Fruit fly (Drosophila melanogaster) whole organism: Measurements from ENCODE around the gene CG14043.

ENCODE experiments used
- CG8478 ChIP-seq: fragments of >200 bp; optimal IDR thresholded peaks from 2 replicates; lab custom pipeline; 2018; ENCODE audit warnings: inconsistent platforms
- Dll ChIP-seq: fragments of >200 bp; optimal IDR thresholded peaks from 2 replicates; lab custom pipeline; 2017
- EcR ChIP-seq, 2 experiments: fragments of >200 bp; optimal IDR thresholded peaks; 2 replicates each; lab custom pipeline; 2017; ENCODE audit warnings: missing biosample characterization in 2 of 2, missing genetic modification characterization in 2 of 2, missing genetic modification reagents in 2 of 2
- pan ChIP-seq: fragments of >200 bp; optimal IDR thresholded peaks from 2 replicates; lab custom pipeline; 2017
- psq ChIP-seq: fragments of >200 bp; optimal IDR thresholded peaks from 2 replicates; lab custom pipeline; 2017
- usp ChIP-seq: fragments of >200 bp; optimal IDR thresholded peaks from 2 replicates; lab custom pipeline; 2017; ENCODE audit warnings: missing biosample characterization, missing genetic modification characterization, mixed read lengths

Gene CG14043

DNA sequence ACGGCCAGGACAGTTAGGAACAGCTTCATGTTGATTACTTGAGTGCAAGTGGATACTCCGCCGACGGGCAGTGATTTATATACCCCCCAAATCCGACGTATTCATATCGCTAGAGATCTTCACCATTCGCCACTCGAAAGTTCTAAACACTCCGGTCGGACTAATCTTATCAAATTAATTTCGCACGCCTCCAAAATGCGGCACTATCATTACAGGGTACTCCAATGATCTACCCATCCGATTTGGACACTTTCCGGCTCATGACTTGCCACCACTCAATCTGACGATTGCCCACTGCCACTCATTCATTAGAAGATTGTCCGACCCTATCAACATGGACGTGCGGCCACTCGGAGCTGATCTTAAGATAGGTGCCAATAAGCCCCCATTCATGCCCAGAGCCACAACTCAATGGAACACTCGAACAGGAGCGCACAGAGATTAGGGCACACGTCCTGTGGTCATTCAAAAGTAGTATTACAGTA is 18.4 kb upstream of the CG14043 start, which contains the start of gene Jon25Bii:
Jon25Bii (minus strand) TSS at position 51 of the 485 bp plus-strand sequence.
- TF ChIP-seq usp (GFP tag; lab: Kevin White, UChicago) (no peak), pan (no peak), CG8478 (lab: Kevin White, UChicago) (no peak)

DNA sequence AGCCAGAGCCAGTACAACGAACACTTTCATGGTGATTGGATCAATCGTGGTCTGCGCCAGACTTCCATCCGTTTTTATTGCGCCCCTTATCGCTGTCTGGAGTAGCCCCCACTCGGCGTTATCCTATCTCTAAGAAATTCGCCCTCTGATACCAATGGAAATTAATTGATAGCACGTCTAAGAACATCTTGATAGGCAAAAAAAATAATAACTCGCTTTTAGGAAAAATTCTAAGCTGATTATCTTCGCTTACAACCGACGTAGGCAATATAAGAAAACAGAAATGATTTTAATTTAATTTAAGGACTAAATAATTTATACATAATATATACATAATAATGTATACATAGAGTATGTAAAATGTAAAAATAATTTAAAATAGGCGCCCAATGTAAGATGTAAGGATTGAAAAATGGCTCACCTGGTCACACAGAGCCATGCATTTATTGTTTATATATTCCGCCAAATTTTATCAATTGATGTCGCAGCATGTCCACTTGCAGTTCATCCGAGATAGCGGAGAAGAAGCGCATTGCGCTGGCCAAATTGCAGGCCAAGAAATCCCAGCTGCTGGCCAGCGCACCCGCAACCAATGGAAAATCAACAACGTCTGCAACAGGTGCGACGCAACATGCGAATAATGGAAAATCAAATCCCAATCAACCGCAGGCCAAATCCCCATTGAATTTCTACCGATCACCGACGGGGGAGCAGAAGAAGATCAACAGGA is 16.2 kb upstream of the CG14043 start, which contains the start of the genes Jon25Bi and Marcal1:
Jon25Bi (minus strand) TSS at position 51 of the 730 bp plus-strand sequence.
Marcal1 (plus strand) TSS at position 416 of the 730 bp plus-strand sequence.
- TF ChIP-seq EcR (GFP tag; optimal IDR thresholded peaks at IDR 0.05; lab: Kevin White, UChicago) (no peak), Dll (lab: Kevin White, UChicago) (no peak), pan (no peak), CG8478 (lab: Kevin White, UChicago) (no peak), psq (no peak), usp (GFP tag; lab: Kevin White, UChicago) (no peak)

DNA sequence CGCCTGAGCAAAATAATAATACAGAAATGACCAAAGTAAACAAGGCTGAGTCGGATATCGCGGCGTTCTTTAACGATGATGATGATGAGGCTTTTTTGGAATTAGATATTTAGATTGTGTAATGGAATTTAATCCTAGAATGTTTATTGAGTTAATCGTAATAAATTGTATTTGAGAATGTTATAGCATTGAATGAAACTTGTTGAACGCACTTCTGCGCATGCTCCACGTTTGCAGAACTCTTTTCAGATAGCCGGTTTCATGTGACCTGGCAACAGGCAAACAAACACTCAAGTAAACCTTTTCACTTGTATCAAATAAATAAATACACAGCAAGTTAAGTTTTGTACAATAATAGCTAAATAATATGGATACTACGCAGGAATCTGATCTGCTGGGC is 13.4 kb upstream of the CG14043 start, which contains the start of gene CG34124:
CG34124 (plus strand) TSS at position 301 of the 400 bp plus-strand sequence.
- TF ChIP-seq CG8478 (lab: Kevin White, UChicago) (no peak), pan (no peak), Dll (lab: Kevin White, UChicago) (no peak), EcR (GFP tag; optimal IDR thresholded peaks at IDR 0.05; lab: Kevin White, UChicago) (no peak), psq (no peak), usp (GFP tag; lab: Kevin White, UChicago) (no peak)

DNA sequence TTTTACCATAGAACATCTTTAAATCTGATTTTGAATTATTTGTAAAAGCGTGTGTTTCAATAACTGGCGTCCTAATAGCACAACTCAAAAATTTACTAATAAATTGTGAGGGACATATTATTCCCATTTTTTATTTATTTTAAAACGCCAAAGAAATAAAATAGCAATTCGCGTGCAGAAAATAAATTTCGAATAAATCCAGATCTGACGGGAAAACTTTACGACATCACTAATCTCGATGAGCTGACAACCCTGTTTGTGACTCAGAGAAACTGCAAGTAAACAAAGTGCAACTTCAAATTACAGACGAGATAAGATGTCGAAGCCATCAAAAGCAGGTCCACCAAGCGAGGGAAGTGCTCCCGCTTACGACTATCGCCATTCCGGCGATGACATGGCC is 6.1 kb upstream of the CG14043 start, which contains the start of gene CG34125:
CG34125 (plus strand) TSS at position 254 of the 400 bp plus-strand sequence.
- TF ChIP-seq EcR (GFP tag; optimal IDR thresholded peaks at IDR 0.05; lab: Kevin White, UChicago) (no peak), usp (GFP tag; lab: Kevin White, UChicago) (no peak), Dll (lab: Kevin White, UChicago) (no peak), pan (no peak), CG8478 (lab: Kevin White, UChicago) (no peak), psq (no peak)

DNA sequence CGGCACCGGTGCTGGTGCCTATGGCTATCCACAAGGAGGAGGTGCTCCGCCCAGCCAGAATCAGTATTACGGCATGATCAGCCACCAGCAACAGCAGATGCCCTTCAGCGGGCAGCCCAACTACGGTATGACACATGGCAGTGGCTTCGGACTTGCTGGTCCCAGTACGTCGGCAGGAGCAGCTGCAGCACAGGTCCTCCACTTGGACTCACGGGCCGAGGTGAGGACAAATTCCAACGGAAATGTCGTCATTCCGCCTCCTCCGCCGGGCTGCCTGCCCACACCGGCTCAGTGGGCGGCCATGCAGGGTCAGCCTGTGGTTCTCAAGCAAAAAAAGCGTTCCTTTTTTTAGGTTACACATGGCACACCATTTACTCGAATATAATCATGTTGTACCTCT is 5.6 kb upstream of the CG14043 start:
- no peak for TF ChIP-seq Dll (lab: Kevin White, UChicago)
- TF ChIP-seq EcR (GFP tag; optimal IDR thresholded peaks at IDR 0.05; lab: Kevin White, UChicago): no peak
- TF ChIP-seq pan: no peak
- no peak for TF ChIP-seq usp (GFP tag; lab: Kevin White, UChicago)
- no peak for TF ChIP-seq psq
- no peak for TF ChIP-seq CG8478 (lab: Kevin White, UChicago)

DNA sequence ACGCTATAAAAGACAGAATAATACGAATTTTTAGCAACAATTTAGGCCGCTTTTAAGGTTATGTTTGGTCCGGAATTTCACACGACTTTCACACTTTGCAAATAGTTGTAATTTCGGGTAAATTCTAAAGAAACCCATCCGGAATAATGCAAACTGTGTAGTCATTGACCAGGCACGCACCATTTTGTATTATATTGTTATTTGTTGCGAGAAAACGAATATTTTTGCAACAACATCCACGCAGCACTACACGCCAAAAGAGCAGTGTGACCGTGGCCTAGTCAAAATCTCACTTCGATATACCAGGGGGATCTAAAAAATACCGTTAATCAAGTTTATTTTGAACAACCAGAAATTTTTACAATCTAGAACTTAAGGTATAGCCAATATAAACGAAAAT is 4.0 kb upstream of the CG14043 start, which contains the start of gene eIF3i:
eIF3i (minus strand) TSS at position 265 of the 400 bp plus-strand sequence.
- no peak for TF ChIP-seq EcR (GFP tag; optimal IDR thresholded peaks at IDR 0.05; lab: Kevin White, UChicago)
- TF ChIP-seq Dll (lab: Kevin White, UChicago): no peak
- TF ChIP-seq psq: no peak
- TF ChIP-seq pan: no peak
- TF ChIP-seq usp (GFP tag; lab: Kevin White, UChicago): no peak
- TF ChIP-seq CG8478 (lab: Kevin White, UChicago): no peak

DNA sequence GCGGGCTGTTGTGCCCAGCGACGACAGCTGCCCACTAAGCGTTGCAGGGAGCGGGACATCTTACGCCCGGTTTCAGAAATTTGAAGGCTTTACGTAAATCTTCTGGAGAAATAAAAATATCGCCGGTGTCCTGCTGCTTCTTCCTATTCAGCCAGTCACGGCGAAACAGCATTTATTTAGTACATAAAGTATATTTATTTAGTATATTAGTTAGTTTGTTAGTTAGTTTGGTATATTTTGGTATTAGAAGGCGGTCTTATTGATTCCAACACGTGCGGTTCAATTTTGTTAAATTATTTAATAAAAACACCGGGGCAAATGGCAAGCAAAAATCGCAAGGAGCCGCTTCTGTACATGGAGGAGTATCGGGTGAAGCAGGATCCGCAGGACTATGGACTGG is 2.7 kb upstream of the CG14043 start, which contains the start of the genes Scox and Polr1C:
Scox (minus strand) TSS at position 169 of the 400 bp plus-strand sequence.
Polr1C (plus strand) TSS at position 238 of the 400 bp plus-strand sequence.
- TF ChIP-seq EcR (GFP tag; optimal IDR thresholded peaks at IDR 0.05; lab: Kevin White, UChicago) (no peak), pan (no peak), CG8478 (lab: Kevin White, UChicago) (no peak), usp (GFP tag; lab: Kevin White, UChicago) (no peak), Dll (lab: Kevin White, UChicago) (no peak), psq (no peak)

DNA sequence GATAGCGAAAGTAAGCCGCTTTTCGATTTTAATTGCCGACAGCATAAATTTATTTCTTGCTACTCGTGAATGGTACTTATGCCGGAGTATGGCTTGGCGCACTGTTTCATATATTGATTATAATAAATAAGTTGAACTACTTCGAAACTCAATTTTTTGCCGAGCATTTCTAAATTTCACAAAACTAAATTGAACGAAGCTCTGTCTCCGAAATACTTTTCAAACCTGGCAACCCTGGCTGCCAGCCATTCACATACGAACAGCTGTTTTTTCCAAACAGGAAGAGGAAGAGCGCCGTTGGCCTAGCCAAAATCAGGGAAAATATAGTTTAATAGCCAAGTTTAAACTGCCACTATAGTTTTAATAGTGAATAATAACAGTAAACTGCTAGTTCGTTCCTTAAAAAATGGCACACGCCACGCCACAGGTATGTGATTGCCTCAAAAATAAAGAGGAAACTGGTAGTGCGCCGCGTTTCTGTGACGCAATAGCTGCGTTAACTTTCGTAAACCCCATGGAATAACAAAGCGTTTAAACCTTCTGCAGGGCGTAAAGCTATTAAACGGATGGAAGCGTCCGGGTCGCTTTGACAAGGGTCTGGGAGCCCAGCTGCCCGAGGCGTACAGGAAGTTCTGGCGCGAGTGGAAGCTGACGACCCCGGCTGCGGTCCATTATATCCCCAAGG is 2.4 kb downstream of the CG14043 start, which contains the start of gene mRpL28:
mRpL28 (plus strand) TSS at position 246 of the 685 bp plus-strand sequence.
- TF ChIP-seq usp (GFP tag; lab: Kevin White, UChicago): no peak
- no peak for TF ChIP-seq CG8478 (lab: Kevin White, UChicago)
- TF ChIP-seq pan: no peak
- no peak for TF ChIP-seq EcR (GFP tag; optimal IDR thresholded peaks at IDR 0.05; lab: Kevin White, UChicago)
- no peak for TF ChIP-seq Dll (lab: Kevin White, UChicago)
- TF ChIP-seq psq: no peak

DNA sequence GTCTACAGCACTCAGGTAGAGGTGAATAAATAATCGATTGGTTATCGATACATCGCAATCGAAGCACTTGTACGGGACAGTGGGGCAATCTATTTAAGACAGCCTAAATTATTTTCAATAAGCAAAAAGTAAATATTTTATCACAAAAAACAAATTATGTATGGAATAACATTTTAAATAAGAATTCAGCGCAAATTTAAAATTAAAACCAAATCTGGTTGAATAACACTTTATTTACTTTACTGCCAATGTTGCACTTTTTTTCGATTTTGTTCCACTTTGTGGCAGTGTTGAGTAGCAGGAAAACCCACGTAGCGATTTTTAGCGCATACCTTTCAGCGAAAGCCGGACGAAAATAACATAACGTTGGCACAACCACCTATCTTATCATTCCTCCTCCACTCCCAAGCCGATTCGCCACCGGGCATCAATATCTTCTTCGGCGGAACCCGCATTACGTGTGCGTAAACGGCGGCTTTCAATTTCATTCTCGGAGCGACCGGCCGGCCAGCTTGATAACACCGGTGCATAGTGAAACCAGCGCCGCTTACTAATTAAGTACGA is 5.6 kb downstream of the CG14043 start, which contains the start of the genes Gmd and CG3792:
Gmd (minus strand) TSS at position 36 of the 564 bp plus-strand sequence.
CG3792 (plus strand) TSS at position 325 of the 564 bp plus-strand sequence.
- no peak for TF ChIP-seq usp (GFP tag; lab: Kevin White, UChicago)
- no peak for TF ChIP-seq CG8478 (lab: Kevin White, UChicago)
- TF ChIP-seq Dll (lab: Kevin White, UChicago): no peak
- TF ChIP-seq pan: no peak
- no peak for TF ChIP-seq EcR (GFP tag; optimal IDR thresholded peaks at IDR 0.05; lab: Kevin White, UChicago)
- no peak for TF ChIP-seq psq

DNA sequence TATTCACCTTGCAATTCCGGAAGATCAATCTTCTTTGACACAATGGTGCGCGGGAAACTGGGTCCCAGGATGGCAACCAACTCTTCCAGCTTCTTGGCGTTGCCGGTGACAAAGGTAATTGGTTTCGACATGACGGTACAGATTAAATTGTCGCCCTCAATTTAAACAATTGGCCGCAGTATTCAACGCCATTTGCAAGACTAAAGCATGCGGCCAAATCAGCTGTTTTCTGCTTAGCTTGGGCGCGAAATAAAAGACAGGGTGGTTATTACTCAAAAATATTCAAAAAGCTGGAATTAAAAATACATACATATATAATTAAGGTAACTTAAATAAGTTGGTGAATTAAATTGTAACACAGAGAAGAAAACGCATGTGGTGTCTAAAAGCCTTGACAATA is 7.6 kb downstream of the CG14043 start, which contains the start of gene CG8891:
CG8891 (minus strand) TSS at position 242 of the 400 bp plus-strand sequence.
- no peak for TF ChIP-seq psq
- no peak for TF ChIP-seq usp (GFP tag; lab: Kevin White, UChicago)
- no peak for TF ChIP-seq pan
- no peak for TF ChIP-seq EcR (GFP tag; optimal IDR thresholded peaks at IDR 0.05; lab: Kevin White, UChicago)
- no peak for TF ChIP-seq Dll (lab: Kevin White, UChicago)
- TF ChIP-seq CG8478 (lab: Kevin White, UChicago): no peak
